Worm (Caenorhabditis elegans) whole organism, L4 larva: ENCODE results near the gene dpff-1.

Experiments used
- D1046.2 ChIP-seq: fragments of 200-800 bp; sonication (Bioruptor generic); IDR thresholded peaks from 2 replicates; pipeline ENCODE4 v1.3.6; 2022; ENCODE audit warnings: missing genetic modification characterization, missing compliant biosample characterization
- F10B5.3 ChIP-seq: sonication (generic microtip); optimal IDR thresholded peaks from 2 replicates; lab custom pipeline; 2016; ENCODE audit warnings: mild to moderate bottlenecking, missing genetic modification characterization, missing compliant biosample characterization
- F49E8.2 ChIP-seq: sonication (generic microtip); optimal IDR thresholded peaks from 2 replicates; lab custom pipeline; 2016; ENCODE audit warnings: missing compliant biosample characterization, mild to moderate bottlenecking, missing genetic modification characterization, borderline replicate concordance
- T20F7.1 ChIP-seq: fragments of 200-800 bp; sonication (Bioruptor generic); optimal IDR thresholded peaks from 2 replicates; lab custom pipeline; 2018; ENCODE audit warnings: mild to moderate bottlenecking, missing genetic modification characterization, missing compliant biosample characterization
- T26A8.4 ChIP-seq: fragments of 200-800 bp; sonication (Bioruptor generic); IDR thresholded peaks from 2 replicates; pipeline ENCODE4 v1.3.6; 2022; ENCODE audit warnings: missing genetic modification characterization, missing compliant biosample characterization
- Y105C5A.15 ChIP-seq: fragments of 200-800 bp; sonication (Bioruptor generic); IDR thresholded peaks from 2 replicates; pipeline ENCODE4 v1.3.6; 2022; ENCODE audit warnings: missing genetic modification characterization, missing compliant biosample characterization
- Y48G9A.11 ChIP-seq: fragments of 200-800 bp; sonication (Bioruptor generic); IDR thresholded peaks from 2 replicates; pipeline ENCODE4 v1.3.6; 2022; ENCODE audit warnings: missing genetic modification reagents, missing genetic modification characterization, missing compliant biosample characterization
- Y75B8A.6 ChIP-seq: fragments of 200-800 bp; sonication (Bioruptor generic); IDR thresholded peaks from 2 replicates; pipeline ENCODE4 v1.3.6; 2022; ENCODE audit warnings: missing genetic modification reagents, missing genetic modification characterization, missing compliant biosample characterization
- ZK337.2 ChIP-seq: fragments of 200-800 bp; sonication (Bioruptor generic); IDR thresholded peaks from 2 replicates; pipeline ENCODE4 v1.3.6; 2022; ENCODE audit warnings: missing genetic modification reagents, missing genetic modification characterization, missing compliant biosample characterization
- aly-2 ChIP-seq: sonication (generic microtip); optimal IDR thresholded peaks from 2 replicates; lab custom pipeline; 2018; ENCODE audit warnings: missing biosample characterization, missing genetic modification characterization
- ceh-44 ChIP-seq: fragments of 200-800 bp; sonication (Bioruptor generic); IDR thresholded peaks from 2 replicates; pipeline ENCODE4 v1.3.6; 2022; ENCODE audit warnings: missing genetic modification reagents, missing genetic modification characterization, missing compliant biosample characterization
- daf-16 ChIP-seq, 3 experiments: sonication (generic microtip); optimal IDR thresholded peaks; 2 replicates each; lab custom pipeline; 2016 to 2017; ENCODE audit warnings: missing genetic modification characterization in 3 of 3, missing genetic modification reagents in 3 of 3, mild to moderate bottlenecking in 2 of 3, missing compliant biosample characterization in 2 of 3, missing biosample characterization in 1 of 3, moderate library complexity in 1 of 3
- daf-19 ChIP-seq: fragments of 200-800 bp; sonication (Bioruptor generic); conservative IDR thresholded peaks from 2 replicates; pipeline ENCODE4 v1.3.6; 2022; ENCODE audit warnings: missing genetic modification characterization, missing compliant biosample characterization
- daf-8 ChIP-seq: fragments of 200-800 bp; sonication (Bioruptor generic); IDR thresholded peaks from 2 replicates; pipeline ENCODE4 v1.3.6; 2022; ENCODE audit warnings: missing genetic modification characterization, missing compliant biosample characterization
- dmd-9 ChIP-seq: fragments of 200-800 bp; sonication (Bioruptor generic); IDR thresholded peaks from 2 replicates; pipeline ENCODE4 v1.3.6; 2022; ENCODE audit warnings: missing genetic modification reagents, missing genetic modification characterization, missing compliant biosample characterization
- dpl-1 ChIP-seq: fragments of 150-350 bp; optimal IDR thresholded peaks from 2 replicates; lab custom pipeline; 2014; ENCODE audit warnings: missing biosample characterization, missing genetic modification reagents, missing genetic modification characterization
- duxl-1 ChIP-seq: sonication (generic microtip); optimal IDR thresholded peaks from 2 replicates; lab custom pipeline; 2016; ENCODE audit warnings: mild to moderate bottlenecking, missing genetic modification characterization, moderate library complexity, missing compliant biosample characterization; ENCODE audit not compliant: poor library complexity
- dve-1 ChIP-seq: sonication (generic microtip); optimal IDR thresholded peaks from 2 replicates; lab custom pipeline; 2017; ENCODE audit warnings: antibody characterized with exemption, mild to moderate bottlenecking, missing genetic modification characterization, missing compliant biosample characterization; ENCODE audit not compliant: insufficient read depth
- egl-27 ChIP-seq: sonication (generic microtip); optimal IDR thresholded peaks from 3 replicates; lab custom pipeline; 2017; ENCODE audit warnings: missing biosample characterization, missing genetic modification reagents, missing genetic modification characterization
- fos-1 ChIP-seq: fragments of 150-350 bp; optimal IDR thresholded peaks from 2 replicates; lab custom pipeline; 2014; ENCODE audit warnings: missing biosample characterization, missing genetic modification characterization
- hif-1 ChIP-seq, 2 experiments: sonication (generic microtip); optimal IDR thresholded peaks; 2 replicates each; lab custom pipeline; 2016 to 2017; ENCODE audit warnings: missing compliant biosample characterization in 2 of 2, missing genetic modification characterization in 2 of 2, missing genetic modification reagents in 2 of 2, missing genotype in 2 of 2, mild to moderate bottlenecking in 1 of 2
- hlh-11 ChIP-seq: fragments of 200-800 bp; sonication (Bioruptor generic); optimal IDR thresholded peaks from 2 replicates; lab custom pipeline; 2018; ENCODE audit warnings: mild to moderate bottlenecking, missing genetic modification characterization, missing compliant biosample characterization
- hmg-1.1 ChIP-seq: fragments of 200-800 bp; sonication (Bioruptor generic); IDR thresholded peaks from 2 replicates; pipeline ENCODE4 v1.3.6; 2022; ENCODE audit warnings: missing genetic modification reagents, missing genetic modification characterization, missing compliant biosample characterization
- lin-1 ChIP-seq: fragments of 200-800 bp; sonication (Bioruptor generic); IDR thresholded peaks from 2 replicates; pipeline ENCODE4 v1.3.6; 2022; ENCODE audit warnings: missing genetic modification reagents, missing genetic modification characterization, missing compliant biosample characterization
- lin-38 ChIP-seq: fragments of 200-800 bp; sonication (Bioruptor generic); IDR thresholded peaks from 2 replicates; pipeline ENCODE4 v1.3.6; 2022; ENCODE audit warnings: missing genetic modification reagents, missing genetic modification characterization, missing compliant biosample characterization
- lsy-2 ChIP-seq, 2 experiments: fragments of 150-350 bp in 1 of 2; sonication (generic microtip) in 1 of 2; optimal IDR thresholded peaks; 2 replicates each; lab custom pipeline; 2014 to 2017; ENCODE audit warnings: missing biosample characterization in 2 of 2, missing genetic modification characterization in 2 of 2
- madf-9 ChIP-seq: fragments of 200-800 bp; sonication (Bioruptor generic); conservative IDR thresholded peaks from 2 replicates; pipeline ENCODE4 v1.3.6; 2022; ENCODE audit warnings: missing genetic modification reagents, missing genetic modification characterization, missing compliant biosample characterization
- mdt-29 ChIP-seq: fragments of 200-800 bp; sonication (Bioruptor generic); IDR thresholded peaks from 2 replicates; pipeline ENCODE4 v1.3.6; 2022; ENCODE audit warnings: missing genetic modification reagents, missing genetic modification characterization, missing compliant biosample characterization
- mep-1 ChIP-seq: fragments of 150-350 bp; sonication (generic microtip); optimal IDR thresholded peaks from 3 replicates; lab custom pipeline; 2014; ENCODE audit warnings: missing biosample characterization, missing genetic modification characterization
- mes-2 ChIP-seq: sonication (generic microtip); optimal IDR thresholded peaks from 2 replicates; lab custom pipeline; 2016; ENCODE audit warnings: missing genotype, mild to moderate bottlenecking, missing genetic modification characterization, missing compliant biosample characterization; ENCODE audit not compliant: poor library complexity, severe bottlenecking
- mxl-2 ChIP-seq: fragments of 200-800 bp; sonication (Bioruptor generic); conservative IDR thresholded peaks from 2 replicates; pipeline ENCODE4 v1.3.6; 2022; ENCODE audit warnings: missing genetic modification reagents, missing genetic modification characterization, missing compliant biosample characterization
- mxl-3 ChIP-seq: fragments of 200-800 bp; sonication (Bioruptor generic); optimal IDR thresholded peaks from 2 replicates; lab custom pipeline; 2018; ENCODE audit warnings: mild to moderate bottlenecking, missing genetic modification characterization, missing compliant biosample characterization
- nhr-10 ChIP-seq: fragments of 150-350 bp; optimal IDR thresholded peaks from 2 replicates; lab custom pipeline; 2014; ENCODE audit warnings: missing biosample characterization, missing genetic modification characterization
- nhr-102 ChIP-seq: sonication (generic microtip); optimal IDR thresholded peaks from 2 replicates; lab custom pipeline; 2016; ENCODE audit warnings: mild to moderate bottlenecking, missing genetic modification characterization, moderate library complexity, missing compliant biosample characterization
- nhr-28 ChIP-seq: fragments of 150-350 bp; optimal IDR thresholded peaks from 2 replicates; lab custom pipeline; 2014; ENCODE audit warnings: missing biosample characterization, missing genetic modification characterization
- nhr-42 ChIP-seq: fragments of 200-800 bp; sonication (Bioruptor generic); IDR thresholded peaks from 2 replicates; pipeline ENCODE4 v1.3.6; 2022; ENCODE audit warnings: missing genetic modification characterization, missing compliant biosample characterization
- nhr-48 ChIP-seq: sonication (generic microtip); optimal IDR thresholded peaks from 2 replicates; lab custom pipeline; 2016; ENCODE audit warnings: mild to moderate bottlenecking, missing genetic modification characterization, missing compliant biosample characterization
- nhr-77 ChIP-seq: fragments of 150-350 bp; optimal IDR thresholded peaks from 2 replicates; lab custom pipeline; 2014; ENCODE audit warnings: missing biosample characterization, missing genetic modification characterization
- pha-4 ChIP-seq, 2 experiments: fragments of 150-350 bp in 1 of 2; fragments of 200-800 bp in 1 of 2; sonication (Bioruptor generic) in 1 of 2; IDR thresholded peaks in 1 of 2; optimal IDR thresholded peaks in 1 of 2; 2 replicates each; pipeline versions ENCODE4 v1.3.6 to Lab custom; 2014 to 2022; ENCODE audit warnings: missing genetic modification characterization in 2 of 2, missing genetic modification reagents in 2 of 2, missing biosample characterization in 1 of 2, missing compliant biosample characterization in 1 of 2
- rbr-2 ChIP-seq: sonication (generic microtip); optimal IDR thresholded peaks from 2 replicates; lab custom pipeline; 2016; ENCODE audit warnings: missing genotype, missing genetic modification characterization, missing compliant biosample characterization
- sdz-12 ChIP-seq: fragments of 200-800 bp; sonication (Bioruptor generic); optimal IDR thresholded peaks from 2 replicates; lab custom pipeline; 2018; ENCODE audit warnings: mild to moderate bottlenecking, missing genetic modification characterization, missing compliant biosample characterization
- skn-1 ChIP-seq: fragments of 150-350 bp; optimal IDR thresholded peaks from 2 replicates; lab custom pipeline; 2014; ENCODE audit warnings: missing biosample characterization, missing genetic modification characterization
- snpc-4 ChIP-seq: fragments of 150-350 bp; optimal IDR thresholded peaks from 2 replicates; lab custom pipeline; 2014; ENCODE audit warnings: missing biosample characterization, missing genetic modification characterization
- tra-1 ChIP-seq: fragments of 200-800 bp; sonication (Bioruptor generic); IDR thresholded peaks from 2 replicates; pipeline ENCODE4 v1.3.6; 2022; ENCODE audit warnings: missing genetic modification reagents, missing genetic modification characterization, missing compliant biosample characterization
- unc-130 ChIP-seq: sonication (generic microtip); optimal IDR thresholded peaks from 2 replicates; lab custom pipeline; 2016; ENCODE audit warnings: missing genetic modification reagents, missing genetic modification characterization, missing compliant biosample characterization
- unc-62 ChIP-seq, 3 experiments: fragments of 150-350 bp in 1 of 3; sonication (generic microtip); optimal IDR thresholded peaks in 2 of 3; peaks in 1 of 3; 1 replicate in 1 of 3; 2 replicates in 2 of 3; lab custom pipeline; 2014 to 2017; ENCODE audit warnings: missing biosample characterization in 3 of 3, missing genetic modification characterization in 3 of 3, missing genetic modification reagents in 3 of 3, missing genotype in 1 of 3

Gene dpff-1

DNA sequence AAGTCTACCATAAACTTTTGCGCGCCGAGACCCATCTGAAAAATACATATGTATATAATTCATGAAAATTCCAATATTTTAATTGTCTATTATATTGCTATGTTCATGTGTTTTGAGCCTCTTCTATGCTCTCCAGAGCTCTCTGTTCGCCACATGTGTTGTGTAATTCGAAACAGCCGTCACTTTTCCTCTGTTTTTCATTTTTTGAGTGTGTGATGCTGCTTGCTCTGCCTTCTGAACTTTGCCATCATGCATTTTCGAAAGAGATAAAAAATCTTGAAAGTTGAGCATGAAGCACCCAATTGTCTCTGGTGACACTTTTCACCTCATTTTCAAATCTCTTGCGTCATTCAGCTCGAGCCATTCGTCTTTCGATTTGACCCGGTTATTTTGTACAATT, 33.9 kb downstream of the dpff-1 start:
- TF ChIP-seq unc-62 (GFP tag; optimal IDR thresholded peaks at IDR 0.05 in 1 of 2; lab: Kevin White, UChicago): peak in 1 of 2 experiments; percentile 87
- no peak for TF ChIP-seq unc-62 (tag; optimal IDR thresholded peaks at IDR 0.05; lab: Kevin White, UChicago)
- TF ChIP-seq duxl-1 (tag; lab: Kevin White, UChicago): no peak
- TF ChIP-seq mdt-29 (GFP tag; lab: Robert Waterston, UW): no peak

DNA sequence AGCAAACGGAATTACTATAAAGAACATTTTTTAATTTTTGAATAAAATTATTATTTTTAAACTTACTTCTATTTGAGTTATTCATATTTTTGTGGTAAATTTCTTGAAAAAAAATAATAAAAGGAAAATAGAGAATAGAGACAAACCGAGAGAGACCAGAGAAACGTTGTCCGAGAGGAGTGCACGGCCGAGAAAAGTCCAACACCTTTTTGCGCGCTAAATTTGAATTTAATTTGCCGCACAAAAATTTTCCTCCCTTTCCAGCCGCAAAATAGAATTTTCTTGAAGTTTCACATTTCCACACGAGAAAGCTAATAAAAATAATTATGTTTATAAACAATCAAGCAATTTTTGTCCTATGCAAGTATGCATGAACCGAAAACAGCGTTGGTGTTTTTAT, 34.4 kb downstream of the dpff-1 start, which contains the start of the genes F01F1.11 and F01F1.3:
TSS of gene F01F1.11 (minus strand) at position 118 of the 400 bp plus-strand sequence.
TSS of gene F01F1.3 (plus strand) at position 179 of the 400 bp plus-strand sequence.
- TF ChIP-seq hmg-1.1 (GFP tag; lab: Robert Waterston, UW): peak; percentile 58
- TF ChIP-seq ZK337.2 (GFP tag; lab: Robert Waterston, UW): peak; percentile 90
- TF ChIP-seq skn-1 (tag; lab: Kevin White, UChicago): no peak
- TF ChIP-seq F10B5.3 (tag; lab: Kevin White, UChicago): no peak
- TF ChIP-seq daf-19 (GFP tag; lab: Robert Waterston, UW): no peak
- peak; percentile 57 for TF ChIP-seq mep-1 (tag; lab: Kevin White, UChicago)
- TF ChIP-seq Y75B8A.6: no peak
- TF ChIP-seq ceh-44 (GFP tag; lab: Robert Waterston, UW): no peak
- TF ChIP-seq hlh-11 (tag; lab: Kevin White, UChicago): peak; percentile 51
- no peak for TF ChIP-seq nhr-42
- TF ChIP-seq nhr-102 (tag; lab: Kevin White, UChicago): peak; percentile 39
- no peak for TF ChIP-seq daf-16 (GFP tag; optimal IDR thresholded peaks at IDR 0.05; lab: Kevin White, UChicago)
- TF ChIP-seq daf-16 (tag; optimal IDR thresholded peaks at IDR 0.05; lab: Kevin White, UChicago): peak; percentile 18
- TF ChIP-seq Y48G9A.11 (GFP tag; lab: Robert Waterston, UW): peak; percentile 72
- TF ChIP-seq sdz-12: no peak
- TF ChIP-seq unc-62 (GFP tag; optimal IDR thresholded peaks at IDR 0.05 in 1 of 2; lab: Kevin White, UChicago): no peak
- no peak for TF ChIP-seq unc-62 (tag; optimal IDR thresholded peaks at IDR 0.05; lab: Kevin White, UChicago)
- peak in 1 of 2 experiments; percentile 90 for TF ChIP-seq hif-1 (tag; optimal IDR thresholded peaks at IDR 0.05; lab: Kevin White, UChicago)
- TF ChIP-seq F49E8.2: peak; percentile 14
- no peak for TF ChIP-seq mxl-2 (GFP tag; lab: Robert Waterston, UW)
- TF ChIP-seq dve-1 (tag; lab: Kevin White, UChicago): peak; percentile 75
- peak; percentile 98 for TF ChIP-seq dpl-1
- peak; percentile 83 for TF ChIP-seq unc-130 (GFP tag; lab: Kevin White, UChicago)
- TF ChIP-seq nhr-77 (tag; lab: Kevin White, UChicago): no peak
- TF ChIP-seq lin-38 (GFP tag; lab: Robert Waterston, UW): peak; percentile 72
- peak; percentile 50; the same call in 1 of the 2 replicates for TF ChIP-seq T26A8.4
- no peak for TF ChIP-seq aly-2 (tag; lab: Kevin White, UChicago)
- TF ChIP-seq egl-27 (tag; lab: Kevin White, UChicago): no peak
- TF ChIP-seq nhr-28 (tag; lab: Kevin White, UChicago): peak; percentile 41
- TF ChIP-seq rbr-2 (tag; lab: Kevin White, UChicago): peak; percentile 44
- TF ChIP-seq nhr-48 (tag; lab: Kevin White, UChicago): peak; percentile 9
- TF ChIP-seq lsy-2 (tag; optimal IDR thresholded peaks at IDR 0.05; lab: Kevin White, UChicago): peak in 1 of 2 experiments; percentile 89
- 0 out of 2 replicates have a peak, but pooled peaks have one; percentile 21 for TF ChIP-seq pha-4 (GFP tag; IDR thresholded peaks at IDR 0.05; lab: Robert Waterston, UW)
- no peak for TF ChIP-seq pha-4 (tag; optimal IDR thresholded peaks at IDR 0.05; lab: Kevin White, UChicago)
- TF ChIP-seq mes-2 (tag; lab: Kevin White, UChicago): peak; percentile 99
- no peak for TF ChIP-seq snpc-4 (tag; lab: Kevin White, UChicago)
- no peak for TF ChIP-seq nhr-10
- TF ChIP-seq duxl-1 (tag; lab: Kevin White, UChicago): peak; percentile 68
- no peak for TF ChIP-seq D1046.2
- TF ChIP-seq dmd-9 (GFP tag; lab: Robert Waterston, UW): peak; percentile 77; the same call in 1 of the 2 replicates
- TF ChIP-seq Y105C5A.15 (GFP tag; lab: Robert Waterston, UW): no peak
- TF ChIP-seq mxl-3: no peak
- peak; percentile 76 for TF ChIP-seq madf-9
- TF ChIP-seq T20F7.1: peak; percentile 61
- no peak for TF ChIP-seq fos-1 (tag; lab: Kevin White, UChicago)
- no peak for TF ChIP-seq lin-1 (GFP tag; lab: Robert Waterston, UW)
- no peak for TF ChIP-seq daf-8 (GFP tag; lab: Robert Waterston, UW)
- 0 out of 2 replicates have a peak, but pooled peaks have one; percentile 40 for TF ChIP-seq tra-1 (GFP tag; lab: Robert Waterston, UW)
